Worm (Caenorhabditis elegans): ENCODE data around the gene srd-26.

DNA sequence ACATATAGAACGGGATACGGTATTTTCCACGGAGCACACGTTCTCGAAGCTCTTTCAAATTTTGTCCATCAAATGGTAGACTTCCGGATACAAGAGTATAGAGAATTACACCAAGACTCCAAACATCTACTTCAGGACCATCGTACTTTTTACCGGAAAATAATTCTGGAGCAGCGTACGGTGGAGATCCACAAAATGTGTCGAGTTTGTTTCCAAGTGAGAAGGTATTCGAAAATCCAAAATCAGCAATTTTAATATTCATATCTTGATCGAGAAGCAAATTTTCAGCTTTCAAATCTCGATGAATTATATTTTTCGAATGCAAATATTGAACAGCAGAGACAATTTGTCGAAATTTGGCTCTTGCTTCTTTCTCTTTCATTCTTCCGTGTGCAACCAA lies 39.6 kb downstream of the srd-26 start:
- TF ChIP-seq nhr-12 (tag; optimal IDR thresholded peaks at IDR 0.05) (no peak), sea-2 (GFP tag; optimal IDR thresholded peaks at IDR 0.05) (no peak), ztf-4 (tag; optimal IDR thresholded peaks at IDR 0.05) (no peak), ztf-11 (tag; optimal IDR thresholded peaks at IDR 0.05) (no peak), ceh-28 (tag; optimal IDR thresholded peaks at IDR 0.05) (no peak), nhr-237 (tag; optimal IDR thresholded peaks at IDR 0.05) (no peak), unc-62 (GFP tag; optimal IDR thresholded peaks at IDR 0.05) (no peak), daf-12 (tag; optimal IDR thresholded peaks at IDR 0.05) (no peak), pha-4 (tag; optimal IDR thresholded peaks at IDR 0.05) (no peak), mdl-1 (tag; optimal IDR thresholded peaks at IDR 0.05) (no peak)
